Fruit fly (Drosophila melanogaster): ENCODE measurements around the gene tzn.

tzn gene

dm6 chr3L:20837831-20838301, 39.4 kb downstream of the tzn start:
- TF ChIP-seq usp (GFP tag; optimal IDR thresholded peaks at IDR 0.05) (no peak), CG8478 (optimal IDR thresholded peaks at IDR 0.05) (no peak), psq (optimal IDR thresholded peaks at IDR 0.05) (no peak), Dll (optimal IDR thresholded peaks at IDR 0.05) (no peak), pan (optimal IDR thresholded peaks at IDR 0.05) (no peak), EcR (GFP tag; optimal IDR thresholded peaks at IDR 0.05) (no peak)

- TF ChIP-seq EcR (GFP tag; optimal IDR thresholded peaks at IDR 0.05) = no peak
- TF ChIP-seq psq (optimal IDR thresholded peaks at IDR 0.05) = no peak
- TF ChIP-seq CG8478 (optimal IDR thresholded peaks at IDR 0.05) = no peak
These were observed 43.1 kb downstream of the tzn start, which contains the start of the genes CSN3 and CG11456 for dm6 chr3L:20841465-20842109. TSS of gene CSN3 (minus strand) at chr3L:20841576. TSS of gene CG11456 (plus strand) at chr3L:20841987.

dm6 chr3L:20848572-20848971, 50.1 kb downstream of the tzn start:
- no peak for TF ChIP-seq pan (optimal IDR thresholded peaks at IDR 0.05)
- no peak for TF ChIP-seq psq (optimal IDR thresholded peaks at IDR 0.05)
- no peak for TF ChIP-seq usp (GFP tag; optimal IDR thresholded peaks at IDR 0.05)
- TF ChIP-seq EcR (GFP tag; optimal IDR thresholded peaks at IDR 0.05) = no peak
- no peak for TF ChIP-seq CG8478 (optimal IDR thresholded peaks at IDR 0.05)
- no peak for TF ChIP-seq Dll (optimal IDR thresholded peaks at IDR 0.05)
